Fruit fly (Drosophila melanogaster): ENCODE results near the gene CG32793.

Gene CG32793

DNA sequence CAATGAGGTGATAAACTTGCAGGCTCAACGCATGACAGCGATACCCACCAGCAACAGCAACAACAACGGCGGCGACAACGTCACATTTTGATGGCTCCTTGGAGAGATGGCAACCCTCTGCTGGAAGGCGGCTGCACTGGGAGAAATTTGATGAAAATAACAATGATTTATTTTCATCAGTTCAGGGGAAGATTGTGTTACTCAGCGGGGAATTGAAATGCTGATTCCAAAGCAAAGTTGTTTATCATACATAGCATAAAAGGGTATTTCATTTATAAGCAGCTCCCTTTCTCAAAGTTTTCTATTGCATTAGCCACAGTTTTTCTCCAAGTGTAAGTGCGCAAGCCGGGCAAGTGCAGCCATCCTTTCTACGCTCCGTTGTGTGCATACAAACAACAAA, 48.9 kb upstream of the CG32793 start (continued):
- TF ChIP-seq CG11294 (GFP tag; IDR thresholded peaks at IDR 0.05) (no peak), Gug (GFP tag; IDR thresholded peaks at IDR 0.05) (no peak), salr (GFP tag; optimal IDR thresholded peaks at IDR 0.05) (no peak), Hr4 (GFP tag; optimal IDR thresholded peaks at IDR 0.05) (no peak), vri (GFP tag; optimal IDR thresholded peaks at IDR 0.05) (no peak), fkh (GFP tag; optimal IDR thresholded peaks at IDR 0.05) (no peak), CG15336 (GFP tag; IDR thresholded peaks at IDR 0.05) (peak; percentile 31; the same call in 1 of the 2 replicates), CG3919 (GFP tag; optimal IDR thresholded peaks at IDR 0.05) (peak; percentile 38), Smox (GFP tag; optimal IDR thresholded peaks at IDR 0.05) (peak; percentile 1), eg (GFP tag; IDR thresholded peaks at IDR 0.05) (no peak), CG1621 (tag; optimal IDR thresholded peaks at IDR 0.05) (peak; percentile 33)

DNA sequence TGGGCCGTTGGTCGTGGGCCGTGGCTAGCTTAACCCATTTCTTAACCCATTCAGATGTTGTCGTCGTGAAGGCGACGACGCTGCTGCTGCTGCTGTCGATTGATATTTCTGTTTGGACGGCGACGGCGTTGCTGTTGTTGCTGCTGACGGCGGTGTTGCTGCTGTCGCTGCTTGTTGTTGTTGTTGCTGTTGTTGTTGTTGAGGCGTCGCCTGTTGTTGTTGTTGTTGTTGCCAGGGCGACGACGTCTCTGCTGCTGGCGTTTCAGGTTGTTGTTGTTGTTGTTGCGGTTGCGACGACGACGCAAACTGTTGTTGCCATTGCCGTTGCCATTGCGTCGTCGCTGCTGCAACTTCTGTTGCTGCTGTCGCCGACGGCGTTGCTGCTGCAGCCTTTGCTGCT, 47.1 kb upstream of the CG32793 start:
- TF ChIP-seq Met (GFP tag; optimal IDR thresholded peaks at IDR 0.05) (no peak), Eip78C (GFP tag) (no peak), Ets96B (tag; optimal IDR thresholded peaks at IDR 0.05) (no peak), CG6854 (GFP tag; optimal IDR thresholded peaks at IDR 0.05) (no peak), esn (GFP tag; optimal IDR thresholded peaks at IDR 0.05) (no peak), CG6163 (GFP tag; IDR thresholded peaks at IDR 0.05) (no peak), dac (GFP tag; optimal IDR thresholded peaks at IDR 0.05) (no peak), Sox14 (GFP tag; optimal IDR thresholded peaks at IDR 0.05) (no peak), spab (GFP tag; optimal IDR thresholded peaks at IDR 0.05) (no peak), Hr38 (GFP tag; optimal IDR thresholded peaks at IDR 0.05) (no peak)

DNA sequence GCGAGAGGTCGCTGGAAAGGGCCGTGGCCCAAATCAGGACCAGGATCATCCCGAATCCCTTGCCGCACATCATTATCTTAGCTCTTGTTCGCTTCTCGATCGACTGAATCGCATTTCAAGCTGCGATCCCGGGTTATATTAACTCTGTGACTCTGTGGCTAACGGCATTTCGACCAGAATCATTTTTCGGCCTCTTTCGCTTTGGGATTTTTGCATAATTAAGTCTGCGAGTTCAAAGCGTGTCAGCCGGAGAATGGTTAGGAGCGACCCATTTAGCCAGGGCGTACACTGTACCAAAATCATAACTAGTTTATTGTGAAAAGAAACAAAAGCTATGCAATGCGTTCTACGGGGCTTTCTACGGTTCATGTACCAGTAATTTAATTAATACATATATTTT, 46.0 kb upstream of the CG32793 start, which contains the start of gene CG14418:
Gene CG14418, minus strand, starts transcription at position 101 of the 400 bp plus-strand sequence.
- TF ChIP-seq salr (GFP tag; optimal IDR thresholded peaks at IDR 0.05) (no peak), CG6276 (GFP tag; optimal IDR thresholded peaks at IDR 0.05) (no peak), CG9139 (GFP tag; optimal IDR thresholded peaks at IDR 0.05) (no peak), CG1621 (tag; optimal IDR thresholded peaks at IDR 0.05) (no peak), dsx (GFP tag; optimal IDR thresholded peaks at IDR 0.05; ENCODE audit: poor library complexity, severe bottlenecking) (no peak), net (GFP tag; optimal IDR thresholded peaks at IDR 0.05) (no peak), ss (GFP tag; optimal IDR thresholded peaks at IDR 0.05) (no peak), Met (GFP tag; optimal IDR thresholded peaks at IDR 0.05) (no peak), CG11762 (GFP tag; optimal IDR thresholded peaks at IDR 0.05; ENCODE audit: insufficient read depth) (no peak)

DNA sequence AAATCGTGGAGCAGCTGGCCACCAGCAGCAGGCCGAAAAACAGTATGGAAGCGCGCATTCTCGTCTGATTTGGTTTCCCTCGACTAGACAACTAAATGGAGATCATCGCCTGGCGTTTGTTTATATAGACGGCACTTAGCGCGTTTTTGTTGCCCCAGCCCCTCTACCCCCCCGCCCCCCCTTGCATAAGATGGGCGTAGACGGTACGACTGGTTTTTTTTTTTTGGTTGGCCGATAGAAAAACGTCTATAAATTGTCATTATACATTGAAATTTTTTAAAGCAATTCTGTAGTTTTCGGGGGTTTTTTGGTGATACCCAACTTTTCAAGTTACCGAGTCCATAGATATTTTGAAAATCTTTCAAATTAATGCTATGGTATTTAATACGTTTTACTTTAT, 43.8 kb upstream of the CG32793 start, which contains the start of gene CG14419:
Gene CG14419, minus strand, starts transcription at position 101 of the 400 bp plus-strand sequence.
- TF ChIP-seq CG3919 (GFP tag; optimal IDR thresholded peaks at IDR 0.05) (no peak), Sox15 (GFP tag; optimal IDR thresholded peaks at IDR 0.05) (no peak), Eip93F (GFP tag; optimal IDR thresholded peaks at IDR 0.05) (no peak), esn (GFP tag; optimal IDR thresholded peaks at IDR 0.05) (no peak), pdm3 (GFP tag; optimal IDR thresholded peaks at IDR 0.05) (no peak), acj6 (GFP tag; optimal IDR thresholded peaks at IDR 0.05) (no peak), Lpt (GFP tag; optimal IDR thresholded peaks at IDR 0.05) (no peak), dac (GFP tag; optimal IDR thresholded peaks at IDR 0.05) (no peak), Ets96B (tag; optimal IDR thresholded peaks at IDR 0.05) (no peak), CG10631 (GFP tag; optimal IDR thresholded peaks at IDR 0.05) (no peak), svp (GFP tag) (no peak), cyc (GFP tag; optimal IDR thresholded peaks at IDR 0.05) (no peak)

DNA sequence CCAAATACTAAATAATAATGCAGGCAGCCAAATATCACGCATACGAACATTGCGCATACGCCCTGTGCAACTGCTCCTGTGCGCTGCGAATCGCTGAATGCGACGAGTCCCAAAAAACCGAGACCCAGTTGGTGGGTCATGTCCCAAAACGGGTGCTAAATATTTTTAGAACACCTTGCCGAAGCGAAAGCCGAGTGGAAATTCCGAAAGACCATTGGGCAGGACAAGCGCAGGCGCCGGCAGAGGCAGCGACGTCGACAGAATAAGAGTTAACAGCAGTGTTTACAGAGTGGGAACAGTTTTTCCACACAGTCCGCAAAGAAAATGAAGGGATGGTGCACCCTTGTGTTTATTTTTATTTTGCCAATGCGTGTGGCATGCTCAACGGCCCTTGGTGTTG, 41.4 kb upstream of the CG32793 start:
- no peak for TF ChIP-seq CG6792 (GFP tag; optimal IDR thresholded peaks at IDR 0.05)
- no peak for TF ChIP-seq Ets96B (tag; optimal IDR thresholded peaks at IDR 0.05)
- TF ChIP-seq CG6276 (GFP tag; optimal IDR thresholded peaks at IDR 0.05): no peak
- TF ChIP-seq Lpt (GFP tag; optimal IDR thresholded peaks at IDR 0.05): no peak
- TF ChIP-seq CG11294 (GFP tag; IDR thresholded peaks at IDR 0.05): no peak
- no peak for TF ChIP-seq vri (GFP tag; optimal IDR thresholded peaks at IDR 0.05)
- TF ChIP-seq CG1621 (tag; optimal IDR thresholded peaks at IDR 0.05): no peak
- no peak for TF ChIP-seq CG32006 (GFP tag; optimal IDR thresholded peaks at IDR 0.05)
- no peak for TF ChIP-seq Sox15 (GFP tag; optimal IDR thresholded peaks at IDR 0.05)
- no peak for TF ChIP-seq spab (GFP tag; optimal IDR thresholded peaks at IDR 0.05)
- TF ChIP-seq CG8632 (GFP tag; optimal IDR thresholded peaks at IDR 0.05): no peak
- TF ChIP-seq CG11762 (GFP tag; optimal IDR thresholded peaks at IDR 0.05; ENCODE audit: insufficient read depth): no peak
- TF ChIP-seq dsx (GFP tag; optimal IDR thresholded peaks at IDR 0.05; ENCODE audit: poor library complexity, severe bottlenecking): no peak
- no peak for TF ChIP-seq Eip78C (GFP tag)
